Worm (Caenorhabditis elegans) whole organism, L3 larva: ENCODE measurements around the gene VY10G11R.1.
"Not testable (repeated sequence)": the region's sequence is repeated elsewhere in the genome, so short reads cannot be mapped to it uniquely, and the experiment has no call there.

Experiments
- R02D3.7 ChIP-seq: fragments of 150-350 bp; optimal IDR thresholded peaks from 2 replicates; lab custom pipeline; 2014; ENCODE audit warnings: missing biosample characterization, missing genetic modification characterization
- ama-1 ChIP-seq: fragments of 150-350 bp; optimal IDR thresholded peaks from 2 replicates; lab custom pipeline; 2018
- ceh-16 ChIP-seq: sonication (generic microtip); optimal IDR thresholded peaks from 2 replicates; lab custom pipeline; 2017; ENCODE audit warnings: missing biosample characterization, missing genetic modification characterization
- ceh-28 ChIP-seq: fragments of 150-350 bp; optimal IDR thresholded peaks from 2 replicates; lab custom pipeline; 2014; ENCODE audit warnings: missing biosample characterization, missing genetic modification reagents, missing genetic modification characterization
- ceh-9 ChIP-seq: sonication (generic microtip); optimal IDR thresholded peaks from 2 replicates; lab custom pipeline; 2018; ENCODE audit warnings: missing biosample characterization, missing genetic modification characterization
- daf-12 ChIP-seq: fragments of 150-350 bp; optimal IDR thresholded peaks from 2 replicates; lab custom pipeline; 2014; ENCODE audit warnings: missing biosample characterization, missing genetic modification reagents, missing genetic modification characterization
- egl-27 ChIP-seq: sonication (generic microtip); optimal IDR thresholded peaks from 4 replicates; lab custom pipeline; 2017; ENCODE audit warnings: missing biosample characterization, missing genetic modification reagents, missing genetic modification characterization
- egl-5 ChIP-seq: fragments of 150-350 bp; optimal IDR thresholded peaks from 2 replicates; lab custom pipeline; 2017; ENCODE audit warnings: missing biosample characterization, missing genetic modification reagents, missing genetic modification characterization, inconsistent platforms
- elt-1 ChIP-seq: fragments of 150-350 bp; optimal IDR thresholded peaks from 2 replicates; lab custom pipeline; 2014; ENCODE audit warnings: missing biosample characterization, missing genetic modification characterization
- elt-2 ChIP-seq: sonication (generic microtip); optimal IDR thresholded peaks from 2 replicates; lab custom pipeline; 2016; ENCODE audit warnings: missing genetic modification reagents, mild to moderate bottlenecking, missing genetic modification characterization, missing compliant biosample characterization
- elt-3 ChIP-seq, 3 experiments: fragments of 150-350 bp in 1 of 3; sonication (generic microtip) in 2 of 3; optimal IDR thresholded peaks; 2 replicates in 2 of 3; 4 replicates in 1 of 3; lab custom pipeline; 2014 to 2017; ENCODE audit warnings: missing biosample characterization in 3 of 3, missing genetic modification characterization in 3 of 3
- eor-1 ChIP-seq, 2 experiments: fragments of 150-350 bp; optimal IDR thresholded peaks; 2 replicates each; lab custom pipeline; 2014 to 2018; ENCODE audit warnings: missing biosample characterization in 2 of 2, missing genetic modification characterization in 2 of 2
- fkh-10 ChIP-seq: sonication (generic microtip); optimal IDR thresholded peaks from 2 replicates; lab custom pipeline; 2017; ENCODE audit warnings: missing biosample characterization, missing genetic modification reagents, missing genetic modification characterization
- fkh-2 ChIP-seq: fragments of 150-350 bp; optimal IDR thresholded peaks from 2 replicates; lab custom pipeline; 2014; ENCODE audit warnings: missing biosample characterization, missing genetic modification reagents, missing genetic modification characterization
- fos-1 ChIP-seq: fragments of 150-350 bp; optimal IDR thresholded peaks from 2 replicates; lab custom pipeline; 2014; ENCODE audit warnings: missing biosample characterization, missing genetic modification characterization
- hmg-11 ChIP-seq: sonication (generic microtip); optimal IDR thresholded peaks from 2 replicates; lab custom pipeline; 2016; ENCODE audit warnings: missing genetic modification characterization, missing compliant biosample characterization
- lin-15B ChIP-seq: fragments of 150-350 bp; optimal IDR thresholded peaks from 2 replicates; lab custom pipeline; 2014; ENCODE audit warnings: missing biosample characterization, missing genetic modification characterization
- lin-39 ChIP-seq: fragments of 150-350 bp; optimal IDR thresholded peaks from 2 replicates; lab custom pipeline; 2018; ENCODE audit warnings: missing biosample characterization, missing genetic modification reagents, missing genetic modification characterization
- lsy-12 ChIP-seq: sonication (generic microtip); optimal IDR thresholded peaks from 2 replicates; lab custom pipeline; 2016; ENCODE audit warnings: mild to moderate bottlenecking, missing genetic modification characterization, missing compliant biosample characterization
- mml-1 ChIP-seq: fragments of 150-350 bp; sonication (generic microtip); optimal IDR thresholded peaks from 3 replicates; lab custom pipeline; 2014; ENCODE audit warnings: missing biosample characterization, missing genetic modification characterization
- nfya-1 ChIP-seq: sonication (generic microtip); optimal IDR thresholded peaks from 2 replicates; lab custom pipeline; 2017; ENCODE audit warnings: missing genetic modification characterization, mild to moderate bottlenecking, missing compliant biosample characterization, antibody characterized with exemption, moderate library complexity; ENCODE audit not compliant: insufficient read depth
- nhr-237 ChIP-seq: fragments of 150-350 bp; optimal IDR thresholded peaks from 2 replicates; lab custom pipeline; 2014; ENCODE audit warnings: missing biosample characterization, missing genetic modification characterization
- nhr-25 ChIP-seq: sonication (generic microtip); optimal IDR thresholded peaks from 2 replicates; lab custom pipeline; 2017; ENCODE audit warnings: missing biosample characterization, missing genetic modification characterization
- nhr-28 ChIP-seq: fragments of 150-350 bp; optimal IDR thresholded peaks from 2 replicates; lab custom pipeline; 2014; ENCODE audit warnings: missing biosample characterization, missing genetic modification characterization
- nhr-43 ChIP-seq: sonication (generic microtip); optimal IDR thresholded peaks from 2 replicates; lab custom pipeline; 2016; ENCODE audit warnings: mild to moderate bottlenecking, missing genetic modification characterization, missing compliant biosample characterization; ENCODE audit not compliant: poor library complexity, severe bottlenecking
- nhr-76 ChIP-seq: fragments of 150-350 bp; sonication (generic microtip); optimal IDR thresholded peaks from 5 replicates; lab custom pipeline; 2014; ENCODE audit warnings: missing biosample characterization, missing genetic modification characterization
- nhr-77 ChIP-seq: fragments of 150-350 bp; optimal IDR thresholded peaks from 2 replicates; lab custom pipeline; 2014; ENCODE audit warnings: missing biosample characterization, missing genetic modification characterization
- pha-4 ChIP-seq: fragments of 150-350 bp; optimal IDR thresholded peaks from 2 replicates; lab custom pipeline; 2014; ENCODE audit warnings: missing biosample characterization, missing genetic modification reagents, missing genetic modification characterization
- sea-2 ChIP-seq: fragments of 150-350 bp; sonication (generic microtip); optimal IDR thresholded peaks from 4 replicates; lab custom pipeline; 2014; ENCODE audit warnings: missing biosample characterization, missing genetic modification reagents, missing genetic modification characterization
- skn-1 ChIP-seq: fragments of 150-350 bp; optimal IDR thresholded peaks from 2 replicates; lab custom pipeline; 2014; ENCODE audit warnings: missing biosample characterization, missing genetic modification characterization
- snpc-4 ChIP-seq: fragments of 150-350 bp; optimal IDR thresholded peaks from 2 replicates; lab custom pipeline; 2014; ENCODE audit warnings: missing biosample characterization, missing genetic modification characterization
- unc-62 ChIP-seq: fragments of 150-350 bp; sonication (generic microtip); optimal IDR thresholded peaks from 4 replicates; lab custom pipeline; 2014; ENCODE audit warnings: missing biosample characterization, missing genetic modification reagents, missing genetic modification characterization
- zag-1 ChIP-seq: fragments of 150-350 bp; optimal IDR thresholded peaks from 2 replicates; lab custom pipeline; 2014; ENCODE audit warnings: missing biosample characterization, missing genetic modification characterization

VY10G11R.1 gene

DNA sequence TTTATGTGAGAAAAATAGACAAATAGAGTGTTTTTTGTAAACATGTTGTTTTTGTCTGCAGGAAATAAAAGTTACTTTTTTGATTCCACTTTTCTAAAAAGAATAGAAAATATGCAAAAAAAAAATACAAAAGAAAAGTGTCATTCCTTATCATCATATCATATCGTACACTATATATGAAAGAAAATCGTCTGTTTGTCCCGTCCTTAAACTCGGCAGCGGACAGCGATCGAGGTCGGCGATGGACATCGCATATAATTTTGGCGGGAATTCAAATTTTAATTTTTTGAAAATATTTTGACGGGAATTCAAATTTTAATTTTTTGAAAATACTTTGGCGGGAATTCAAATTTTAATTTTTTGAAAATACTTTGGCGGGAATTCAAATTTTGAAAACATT lies 781 bp upstream of the VY10G11R.1 start:
- TF ChIP-seq nhr-25 (tag; lab: Kevin White, UChicago) (no peak), fkh-10 (GFP tag; lab: Kevin White, UChicago) (no peak), daf-12 (tag; lab: Kevin White, UChicago) (no peak), sea-2 (no peak)

DNA sequence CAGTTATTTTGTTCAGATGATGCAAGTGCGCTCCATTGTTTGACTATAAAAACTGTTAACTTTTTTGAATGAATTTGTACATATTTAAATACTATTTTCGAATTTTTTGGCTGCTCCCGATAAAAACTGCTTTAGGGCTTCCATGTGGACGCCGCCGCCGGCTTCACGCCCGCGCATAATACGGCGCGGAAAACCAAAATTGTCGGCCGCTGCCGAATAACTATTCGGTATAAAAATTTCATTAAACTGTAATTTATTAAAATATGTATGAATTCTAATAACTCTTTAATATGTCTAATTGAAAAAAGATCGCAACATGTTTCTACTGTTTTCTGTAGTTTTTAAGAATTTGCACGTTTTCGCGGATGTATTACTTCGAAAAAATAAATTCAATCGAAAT lies 24.1 kb downstream of the VY10G11R.1 start:
- TF ChIP-seq lin-39 (tag; lab: Kevin White, UChicago) (no peak), eor-1 (tag; optimal IDR thresholded peaks at IDR 0.05; lab: Kevin White, UChicago) (no peak), nhr-25 (tag; lab: Kevin White, UChicago) (no peak), elt-2 (tag; lab: Kevin White, UChicago) (no peak), pha-4 (tag; lab: Kevin White, UChicago) (no peak), egl-27 (tag; lab: Kevin White, UChicago) (no peak), nhr-43 (tag; lab: Kevin White, UChicago) (no peak), fos-1 (no peak), hmg-11 (tag; lab: Kevin White, UChicago) (no peak), ama-1 (no peak), fkh-2 (tag; lab: Kevin White, UChicago) (no peak), elt-1 (no peak), nhr-237 (tag; lab: Kevin White, UChicago) (no peak), daf-12 (tag; lab: Kevin White, UChicago) (no peak), R02D3.7 (tag; lab: Kevin White, UChicago) (no peak)

DNA sequence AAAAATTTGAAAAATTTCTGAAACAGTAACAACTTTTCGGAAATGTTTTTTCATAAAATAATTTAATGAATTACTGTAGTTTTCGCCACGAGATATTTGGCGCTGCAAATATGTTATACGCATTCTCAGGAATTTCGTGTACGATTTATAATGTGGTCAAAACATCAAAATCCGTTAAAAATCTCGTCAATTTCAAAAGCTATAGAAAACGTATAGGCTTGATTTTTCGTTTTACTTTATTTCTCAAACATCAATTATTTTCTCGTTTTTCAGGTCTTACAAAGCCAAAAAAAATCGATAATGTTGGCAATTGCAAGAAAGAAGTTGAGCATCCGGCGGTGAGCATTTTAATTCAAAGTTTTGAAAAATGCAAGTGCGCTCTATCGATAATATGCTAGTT lies 27.8 kb downstream of the VY10G11R.1 start, which contains the start of gene dlc-4:
dlc-4 (plus strand) TSS at position 301 of the 400 bp plus-strand sequence.
- no peak for TF ChIP-seq nhr-28 (tag; lab: Kevin White, UChicago)
- no peak for TF ChIP-seq ceh-9 (tag; lab: Kevin White, UChicago)
- TF ChIP-seq nhr-43 (tag; lab: Kevin White, UChicago), result no peak
- TF ChIP-seq nfya-1 (tag; lab: Kevin White, UChicago), result no peak
- no peak for TF ChIP-seq fkh-10 (GFP tag; lab: Kevin White, UChicago)
- no peak for TF ChIP-seq nhr-77 (tag; lab: Kevin White, UChicago)
- TF ChIP-seq nhr-25 (tag; lab: Kevin White, UChicago), result no peak
- TF ChIP-seq snpc-4 (tag; lab: Kevin White, UChicago), result no peak
- no peak for TF ChIP-seq unc-62 (GFP tag; lab: Kevin White, UChicago)

DNA sequence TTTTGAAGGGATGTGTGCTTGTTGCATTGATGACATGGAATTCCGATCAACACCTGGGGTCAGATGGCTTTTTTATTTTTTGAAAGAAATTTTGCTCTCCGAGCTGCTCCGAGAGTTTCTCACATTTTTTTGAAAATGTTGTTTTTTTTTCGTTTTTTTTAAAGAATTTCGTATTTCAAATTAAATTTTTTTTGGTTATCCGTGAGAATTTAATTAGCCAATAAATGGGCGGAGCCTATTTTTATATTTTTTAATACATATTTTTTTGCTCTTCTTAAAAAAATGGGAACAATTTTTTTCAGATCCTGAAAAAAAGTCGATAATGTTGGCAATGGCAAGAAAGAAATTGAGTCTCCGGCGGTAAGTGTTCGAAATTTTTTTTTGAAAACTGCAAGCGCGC lies 38.9 kb downstream of the VY10G11R.1 start, which contains the start of gene dlc-3:
dlc-3 (plus strand) TSS at position 301 of the 400 bp plus-strand sequence.
- TF ChIP-seq R02D3.7 (tag; lab: Kevin White, UChicago), result no peak
- TF ChIP-seq nhr-237 (tag; lab: Kevin White, UChicago), result no peak
- no peak for TF ChIP-seq lin-15B (tag; lab: Kevin White, UChicago)
- TF ChIP-seq elt-3 (tag; optimal IDR thresholded peaks at IDR 0.05; lab: Kevin White, UChicago), result no peak
- TF ChIP-seq nhr-25 (tag; lab: Kevin White, UChicago), result no peak
- no peak for TF ChIP-seq egl-27 (tag; lab: Kevin White, UChicago)
- no peak for TF ChIP-seq skn-1 (tag; lab: Kevin White, UChicago)
- no peak for TF ChIP-seq sea-2
- TF ChIP-seq ceh-28 (tag; lab: Kevin White, UChicago), result no peak
- TF ChIP-seq snpc-4 (tag; lab: Kevin White, UChicago), result no peak
- TF ChIP-seq fkh-10 (GFP tag; lab: Kevin White, UChicago), result no peak
- no peak for TF ChIP-seq mml-1 (tag; lab: Kevin White, UChicago)
- no peak for TF ChIP-seq egl-5 (tag; lab: Kevin White, UChicago)
- no peak for TF ChIP-seq nhr-76
- TF ChIP-seq zag-1, result no peak
- no peak for TF ChIP-seq lsy-12 (tag; lab: Kevin White, UChicago)

DNA sequence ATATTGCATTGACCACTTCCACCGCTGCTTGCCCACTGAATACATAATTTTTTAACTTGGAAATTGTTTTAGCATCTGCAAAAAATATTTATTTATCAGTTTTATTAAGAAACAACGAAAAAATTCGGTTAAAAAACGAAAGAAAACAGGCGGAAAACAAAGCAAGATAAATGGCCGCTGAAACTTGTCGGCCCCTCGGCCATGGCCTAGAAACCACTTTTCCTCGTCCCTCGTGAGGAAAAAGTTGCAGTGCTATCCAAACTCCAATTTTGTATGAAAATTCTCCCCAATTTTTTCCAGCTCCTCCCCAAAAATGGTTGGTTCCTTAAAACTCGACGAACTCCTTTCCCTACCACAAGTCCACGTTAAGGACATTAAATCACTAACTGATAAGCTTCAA lies 46.5 kb downstream of the VY10G11R.1 start, which contains the start of gene Y10G11A.1:
Y10G11A.1 (plus strand) TSS at position 301 of the 400 bp plus-strand sequence.
- TF ChIP-seq mml-1, ceh-16, ceh-9 (tag; lab: Kevin White, UChicago): not testable (repeated sequence)
